Worm (Caenorhabditis elegans) whole organism, mixed stage, embryonic: Measurements from ENCODE around the gene anp-1.

Experiments
- blmp-1 ChIP-seq: fragments of 150-350 bp; optimal IDR thresholded peaks from 2 replicates; lab custom pipeline; 2014; ENCODE audit warnings: missing biosample characterization, missing genetic modification characterization
- ceh-83 ChIP-seq: fragments of 200-800 bp; sonication (Bioruptor generic); optimal IDR thresholded peaks from 2 replicates; lab custom pipeline; 2018; ENCODE audit warnings: mild to moderate bottlenecking, missing genetic modification characterization, missing compliant biosample characterization
- cnd-1 ChIP-seq: fragments of 200-800 bp; sonication (Bioruptor generic); optimal IDR thresholded peaks from 2 replicates; lab custom pipeline; 2018; ENCODE audit warnings: mild to moderate bottlenecking, missing genetic modification characterization, missing compliant biosample characterization
- drap-1 ChIP-seq: fragments of 200-800 bp; sonication (Bioruptor generic); optimal IDR thresholded peaks from 3 replicates; lab custom pipeline; 2018; ENCODE audit warnings: mild to moderate bottlenecking, missing genetic modification characterization, missing compliant biosample characterization
- elt-1 ChIP-seq: sonication (generic microtip); optimal IDR thresholded peaks from 2 replicates; lab custom pipeline; 2017; ENCODE audit warnings: missing genetic modification characterization, mild to moderate bottlenecking, missing compliant biosample characterization, antibody characterized with exemption, moderate library complexity, borderline replicate concordance; ENCODE audit not compliant: insufficient read depth
- elt-3 ChIP-seq: fragments of 150-350 bp; optimal IDR thresholded peaks from 2 replicates; lab custom pipeline; 2014; ENCODE audit warnings: missing biosample characterization, missing genetic modification characterization
- hlh-1 ChIP-seq: fragments of 150-350 bp; optimal IDR thresholded peaks from 2 replicates; lab custom pipeline; 2014; ENCODE audit warnings: missing biosample characterization, missing genetic modification reagents, missing genetic modification characterization
- lin-13 ChIP-seq: fragments of 150-350 bp; optimal IDR thresholded peaks from 2 replicates; lab custom pipeline; 2014; ENCODE audit warnings: missing biosample characterization, missing genetic modification characterization
- lin-32 ChIP-seq: fragments of 200-800 bp; sonication (Bioruptor generic); optimal IDR thresholded peaks from 2 replicates; lab custom pipeline; 2018; ENCODE audit warnings: mild to moderate bottlenecking, missing genetic modification characterization, missing compliant biosample characterization
- nhr-12 ChIP-seq: fragments of 150-350 bp; optimal IDR thresholded peaks from 2 replicates; lab custom pipeline; 2014; ENCODE audit warnings: missing biosample characterization, missing genetic modification characterization
- nhr-2 ChIP-seq: fragments of 150-350 bp; optimal IDR thresholded peaks from 2 replicates; lab custom pipeline; 2014; ENCODE audit warnings: missing biosample characterization, missing genetic modification characterization
- nhr-237 ChIP-seq: fragments of 150-350 bp; optimal IDR thresholded peaks from 2 replicates; lab custom pipeline; 2014; ENCODE audit warnings: missing biosample characterization, missing genetic modification characterization
- nhr-28 ChIP-seq: fragments of 150-350 bp; optimal IDR thresholded peaks from 2 replicates; lab custom pipeline; 2014; ENCODE audit warnings: missing biosample characterization, missing genetic modification characterization
- nhr-76 ChIP-seq: sonication (generic microtip); optimal IDR thresholded peaks from 2 replicates; lab custom pipeline; 2017; ENCODE audit warnings: missing biosample characterization, missing genetic modification characterization
- pha-4 ChIP-seq: fragments of 150-350 bp; optimal IDR thresholded peaks from 2 replicates; lab custom pipeline; 2018; ENCODE audit warnings: missing biosample characterization, missing genetic modification reagents, missing genetic modification characterization
- sem-2 ChIP-seq: fragments of 200-800 bp; sonication (Bioruptor generic); optimal IDR thresholded peaks from 2 replicates; lab custom pipeline; 2018; ENCODE audit warnings: mild to moderate bottlenecking, missing genetic modification characterization, missing compliant biosample characterization
- snpc-4 ChIP-seq: fragments of 150-350 bp; optimal IDR thresholded peaks from 2 replicates; lab custom pipeline; 2014; ENCODE audit warnings: missing biosample characterization, missing genetic modification characterization
- sptf-1 ChIP-seq: sonication (generic microtip); optimal IDR thresholded peaks from 2 replicates; lab custom pipeline; 2017; ENCODE audit warnings: mild to moderate bottlenecking, missing genetic modification characterization, moderate library complexity, missing compliant biosample characterization
- tbx-8 ChIP-seq: fragments of 200-800 bp; sonication (Bioruptor generic); optimal IDR thresholded peaks from 2 replicates; lab custom pipeline; 2018; ENCODE audit warnings: mild to moderate bottlenecking, missing genetic modification characterization, moderate library complexity, missing compliant biosample characterization
- unc-120 ChIP-seq: sonication (generic microtip); optimal IDR thresholded peaks from 2 replicates; lab custom pipeline; 2017; ENCODE audit warnings: missing genetic modification characterization, missing compliant biosample characterization; ENCODE audit not compliant: poor library complexity, severe bottlenecking
- unc-39 ChIP-seq: fragments of 150-350 bp; optimal IDR thresholded peaks from 2 replicates; lab custom pipeline; 2014; ENCODE audit warnings: missing biosample characterization, missing genetic modification characterization
- unc-62 ChIP-seq: fragments of 150-350 bp; optimal IDR thresholded peaks from 2 replicates; lab custom pipeline; 2014; ENCODE audit warnings: missing biosample characterization, missing genetic modification reagents, missing genetic modification characterization
- zip-8 ChIP-seq: fragments of 150-350 bp; optimal IDR thresholded peaks from 2 replicates; lab custom pipeline; 2014; ENCODE audit warnings: missing biosample characterization, missing genetic modification characterization
- ztf-11 ChIP-seq: fragments of 150-350 bp; optimal IDR thresholded peaks from 2 replicates; lab custom pipeline; 2014; ENCODE audit warnings: missing biosample characterization, missing genetic modification characterization

Gene anp-1

ce11 chrV:12905074-12905473 is 45.8 kb downstream of the anp-1 start, which contains the start of gene ttr-28:
TSS of gene ttr-28 (minus strand) at chrV:12905174.
- TF ChIP-seq drap-1 (GFP tag; lab: Kevin White, UChicago) (no peak), ceh-83 (no peak), nhr-76 (tag; lab: Kevin White, UChicago) (no peak), zip-8 (tag; lab: Kevin White, UChicago) (no peak), nhr-237 (tag; lab: Kevin White, UChicago) (no peak), cnd-1 (tag; lab: Kevin White, UChicago) (no peak), elt-1 (tag; lab: Kevin White, UChicago) (no peak)

ce11 chrV:12906732-12907131 is 47.5 kb downstream of the anp-1 start, which contains the start of gene ttr-29:
TSS of gene ttr-29 (minus strand) at chrV:12906832.
- TF ChIP-seq tbx-8 (no peak), nhr-76 (tag; lab: Kevin White, UChicago) (no peak), ztf-11 (no peak), nhr-28 (tag; lab: Kevin White, UChicago) (no peak), snpc-4 (tag; lab: Kevin White, UChicago) (no peak), elt-3 (tag; lab: Kevin White, UChicago) (no peak), nhr-2 (tag; lab: Kevin White, UChicago) (no peak)

DNA sequence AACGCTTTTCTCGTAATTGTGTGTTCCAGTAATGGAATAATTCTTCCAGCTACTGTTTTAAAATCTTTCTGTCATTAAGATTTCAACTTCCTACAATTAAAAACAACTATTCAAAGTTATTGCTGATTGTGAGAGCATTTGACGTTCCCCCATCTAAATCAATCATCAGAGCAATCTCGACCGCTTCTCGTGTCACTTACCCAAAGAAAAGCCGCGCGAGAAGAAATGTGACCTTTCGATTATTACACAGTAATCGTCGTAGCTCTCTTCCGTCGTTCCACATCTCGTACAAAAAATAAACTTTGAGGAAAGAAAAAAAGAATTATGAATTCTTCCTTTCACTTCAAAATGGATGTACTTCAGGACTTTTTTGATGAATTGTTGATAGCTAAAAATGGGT is 48.2 kb downstream of the anp-1 start:
- TF ChIP-seq unc-62 (GFP tag; lab: Kevin White, UChicago) = peak; percentile 79
- no peak for TF ChIP-seq lin-13 (tag; lab: Kevin White, UChicago)
- TF ChIP-seq hlh-1 (tag; lab: Kevin White, UChicago) = peak; percentile 43
- no peak for TF ChIP-seq cnd-1 (tag; lab: Kevin White, UChicago)
- TF ChIP-seq blmp-1 (tag; lab: Kevin White, UChicago) = no peak
- no peak for TF ChIP-seq sptf-1
- TF ChIP-seq sem-2 (GFP tag; lab: Kevin White, UChicago) = no peak
- TF ChIP-seq lin-32 (GFP tag; lab: Kevin White, UChicago) = no peak
- no peak for TF ChIP-seq unc-39 (tag; lab: Kevin White, UChicago)

ce11 chrV:12908614-12909013 is 49.4 kb downstream of the anp-1 start:
- peak; percentile 89 for TF ChIP-seq hlh-1 (tag; lab: Kevin White, UChicago)
- no peak for TF ChIP-seq nhr-12 (tag; lab: Kevin White, UChicago)

DNA sequence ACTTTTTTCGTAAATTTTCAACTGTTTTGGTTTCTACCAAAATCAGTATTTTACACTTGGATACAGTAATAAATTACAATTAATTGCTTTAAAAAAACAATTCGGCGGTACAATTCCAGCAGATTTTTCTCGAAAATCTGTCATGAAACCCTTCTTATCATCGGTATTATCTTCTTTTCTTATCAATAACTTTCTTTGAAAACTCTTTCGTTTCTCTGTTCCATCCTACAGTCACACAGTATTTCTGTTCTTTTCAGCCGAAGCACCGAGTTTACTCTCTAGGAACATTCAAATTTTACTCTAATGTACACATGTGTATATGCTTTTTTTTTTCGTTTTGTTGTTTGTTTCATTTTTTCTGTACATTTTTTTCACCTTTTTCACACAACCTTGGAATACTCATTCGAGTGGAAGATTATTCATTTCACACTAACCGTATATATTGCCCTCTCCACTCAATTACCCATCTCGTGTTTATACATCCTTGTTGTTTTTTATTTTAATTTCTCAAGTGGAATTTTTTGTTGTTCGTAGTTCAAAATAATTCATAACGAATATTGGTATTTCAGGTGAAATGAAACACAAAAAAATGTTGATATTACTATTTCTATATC is 50.4 kb downstream of the anp-1 start, which contains the start of gene nid-1:
Gene nid-1, plus strand, starts transcription at position 564 of the 614 bp plus-strand sequence.
- TF ChIP-seq tbx-8 (no peak), sptf-1 (no peak), nhr-237 (tag; lab: Kevin White, UChicago) (no peak), unc-120 (tag; lab: Kevin White, UChicago) (no peak), pha-4 (tag; lab: Kevin White, UChicago) (no peak)
